Fruit fly (Drosophila melanogaster): ENCODE data around the gene Myb.

The Myb gene

DNA sequence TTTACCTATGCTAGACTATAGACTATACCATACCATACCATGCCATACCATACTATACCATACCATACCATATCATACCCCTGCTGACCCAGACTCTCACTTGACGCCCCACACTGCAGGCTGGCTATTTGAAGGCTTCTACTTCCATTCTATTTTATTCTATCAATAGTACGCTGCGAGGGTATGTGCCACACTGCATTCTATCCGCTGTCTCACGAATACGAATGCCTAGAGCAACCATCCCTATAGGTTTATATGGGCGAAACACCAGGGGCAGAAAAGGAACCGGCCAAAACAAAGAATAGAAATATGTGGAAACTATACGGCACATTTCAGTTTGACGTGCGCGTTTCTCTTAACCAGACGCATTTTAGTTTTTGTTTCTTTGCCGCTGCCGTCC, 39.8 kb downstream of the Myb start:
- no peak for TF ChIP-seq noc (tag; optimal IDR thresholded peaks at IDR 0.05)

DNA sequence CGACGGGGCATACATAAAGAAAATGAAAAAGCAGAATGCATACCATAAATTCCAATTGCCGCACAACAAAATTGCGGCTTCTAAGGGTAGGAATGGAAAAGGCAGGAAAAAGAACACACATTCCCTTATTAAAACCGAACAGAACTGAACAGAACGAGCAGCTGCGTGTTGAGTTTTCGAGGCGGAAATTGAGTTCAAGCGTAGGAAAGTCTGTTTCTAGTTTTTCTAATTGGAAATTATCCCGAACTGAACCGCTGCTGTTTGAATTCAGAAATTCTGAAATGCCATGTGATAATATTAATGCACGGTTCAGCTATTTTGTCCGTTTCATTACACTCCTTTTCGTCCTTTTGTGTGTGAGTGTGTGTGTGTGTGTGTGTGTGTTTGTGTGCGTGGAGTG, 40.7 kb downstream of the Myb start:
- no peak for TF ChIP-seq noc (tag; optimal IDR thresholded peaks at IDR 0.05)

DNA sequence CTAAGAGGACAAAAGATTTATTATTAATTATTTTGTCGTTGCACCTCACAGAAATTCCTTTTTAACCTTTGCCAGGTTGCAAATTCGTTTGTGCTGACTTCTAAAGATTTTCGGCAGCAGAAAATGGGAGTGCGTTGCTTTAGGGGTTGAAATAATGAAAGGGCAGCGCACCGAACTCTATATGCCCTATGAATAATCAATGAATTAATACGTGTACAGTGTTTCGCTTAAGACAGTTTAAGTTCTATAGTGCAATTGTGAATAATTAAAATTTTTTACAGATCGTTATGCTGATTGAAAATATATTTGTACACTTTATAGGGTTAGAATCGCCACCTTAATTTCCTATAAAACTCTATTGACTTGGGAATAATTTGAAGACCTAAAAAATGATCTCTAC, 41.5 kb downstream of the Myb start:
- TF ChIP-seq noc (tag; optimal IDR thresholded peaks at IDR 0.05): no peak

DNA sequence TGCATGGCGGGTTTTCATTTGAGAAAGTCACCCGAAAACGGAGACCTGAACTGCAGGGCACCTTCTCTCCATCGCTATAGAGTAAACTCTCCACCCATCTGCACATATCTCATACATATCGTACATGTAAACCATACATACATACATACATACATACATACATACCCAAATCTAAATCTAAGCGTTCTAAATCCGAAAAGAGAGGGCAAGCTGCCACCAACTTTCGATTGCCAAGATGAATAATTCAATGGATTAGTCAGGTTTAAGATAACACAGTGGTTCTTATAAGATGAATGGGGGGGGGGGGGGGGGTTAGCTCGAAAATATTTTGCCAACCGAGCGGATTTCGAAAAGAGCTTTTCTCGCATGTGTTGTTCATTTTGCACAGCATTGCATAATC, 43.1 kb downstream of the Myb start:
- no peak for TF ChIP-seq noc (tag; optimal IDR thresholded peaks at IDR 0.05)

DNA sequence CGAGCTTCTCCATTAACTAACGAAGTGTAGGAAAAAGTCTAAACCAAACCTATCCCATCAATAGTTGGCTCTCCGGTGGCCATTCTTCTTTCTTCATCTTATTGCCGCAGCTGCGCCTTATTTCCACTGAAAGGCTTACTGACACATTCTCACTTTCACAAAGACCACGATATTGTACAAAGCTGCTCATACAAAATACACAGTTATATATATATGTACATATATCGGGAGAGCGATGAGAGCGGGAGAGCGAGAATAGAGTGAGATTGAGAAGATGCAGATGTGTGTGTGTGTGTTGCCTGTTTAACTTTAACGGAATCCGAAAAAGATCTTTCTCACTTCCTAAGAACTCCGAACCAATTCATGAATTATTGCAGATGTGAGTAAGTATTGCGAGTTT, 44.4 kb downstream of the Myb start:
- TF ChIP-seq noc (tag; optimal IDR thresholded peaks at IDR 0.05): no peak

DNA sequence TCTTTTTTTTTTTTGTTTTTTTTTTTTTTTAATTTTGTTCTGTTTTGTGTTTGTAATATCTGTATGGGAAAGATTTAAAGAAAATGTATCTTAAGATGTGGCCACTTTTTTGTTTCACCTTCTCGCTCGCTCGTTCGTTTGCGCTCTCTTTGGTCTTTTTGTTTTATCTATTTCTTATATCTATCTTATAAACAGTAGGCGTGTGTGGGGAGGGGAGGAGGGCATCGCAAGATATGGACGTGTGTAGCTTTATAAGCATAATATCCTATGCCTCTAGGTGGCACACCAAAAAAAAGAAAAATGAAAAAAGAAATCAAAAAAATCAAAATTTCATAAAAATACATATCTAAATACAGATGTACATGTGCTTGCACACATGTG, 45.0 kb downstream of the Myb start:
- TF ChIP-seq noc (tag; optimal IDR thresholded peaks at IDR 0.05): no peak

DNA sequence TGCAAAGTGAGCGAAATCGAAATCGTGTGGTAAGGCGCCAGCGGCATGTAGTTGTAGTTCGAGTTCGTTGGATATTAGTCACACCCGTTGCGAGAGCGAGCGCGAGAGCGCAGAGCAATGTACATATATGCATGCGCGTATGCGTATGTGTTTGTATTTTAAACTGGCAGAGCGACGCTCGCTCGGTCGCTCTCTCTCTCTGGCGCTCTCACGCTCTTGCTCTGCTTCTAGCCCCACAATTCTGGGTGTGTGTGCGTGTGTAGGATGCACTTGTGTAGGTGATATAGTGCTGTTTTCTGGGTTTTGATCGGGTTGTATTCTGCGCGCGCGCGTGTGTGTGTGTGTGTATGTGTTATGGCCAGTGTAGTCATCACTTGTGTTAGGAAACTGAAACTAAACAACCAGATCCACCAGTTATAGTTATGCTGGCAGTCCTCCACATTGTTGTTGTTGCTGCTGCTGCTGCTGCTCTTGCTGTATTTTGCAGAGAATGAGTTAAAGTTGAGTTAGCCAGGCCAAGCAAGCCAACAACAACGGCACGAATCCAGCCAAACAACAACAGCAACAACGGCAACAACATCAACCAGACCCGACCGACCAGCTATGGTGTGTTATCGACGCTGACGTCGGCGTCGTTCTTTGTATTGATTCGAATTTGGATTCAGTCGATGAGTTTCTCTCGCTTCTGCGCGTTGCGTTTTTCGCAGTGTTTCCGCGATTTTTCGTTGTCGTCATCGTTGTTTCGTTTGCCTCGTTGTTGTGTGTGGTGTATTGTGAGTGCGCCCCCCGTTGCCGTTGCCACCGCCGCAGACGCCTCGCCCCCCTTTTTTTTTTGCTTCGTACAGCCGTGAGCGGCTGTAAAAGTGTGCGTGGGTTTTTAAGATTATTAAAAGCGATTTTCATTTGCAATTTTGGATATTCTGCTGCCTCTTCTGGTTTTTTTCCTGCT, 45.7 kb downstream of the Myb start:
- peak; percentile 46 for TF ChIP-seq noc (tag; optimal IDR thresholded peaks at IDR 0.05)

DNA sequence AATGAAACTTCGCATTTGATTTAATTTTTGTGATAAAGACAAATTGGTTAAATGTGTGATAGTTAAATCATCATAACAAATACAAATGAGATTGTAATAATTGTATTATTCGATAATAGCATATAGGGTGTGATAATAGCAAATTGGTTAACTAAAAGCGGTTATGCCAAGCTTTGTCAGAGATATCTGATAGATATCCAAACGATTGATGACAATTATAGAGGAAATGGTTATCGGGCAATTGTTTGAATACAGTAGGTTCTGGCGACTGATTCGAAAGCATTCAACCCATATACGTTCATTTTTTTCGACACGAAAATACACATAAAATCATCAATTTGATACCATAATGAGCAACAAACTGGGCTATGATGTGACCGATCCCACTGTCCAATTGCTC, 48.4 kb downstream of the Myb start, which contains the start of gene CG8509:
CG8509 (plus strand) TSS at position 301 of the 400 bp plus-strand sequence.
- no peak for TF ChIP-seq noc (tag; optimal IDR thresholded peaks at IDR 0.05)

DNA sequence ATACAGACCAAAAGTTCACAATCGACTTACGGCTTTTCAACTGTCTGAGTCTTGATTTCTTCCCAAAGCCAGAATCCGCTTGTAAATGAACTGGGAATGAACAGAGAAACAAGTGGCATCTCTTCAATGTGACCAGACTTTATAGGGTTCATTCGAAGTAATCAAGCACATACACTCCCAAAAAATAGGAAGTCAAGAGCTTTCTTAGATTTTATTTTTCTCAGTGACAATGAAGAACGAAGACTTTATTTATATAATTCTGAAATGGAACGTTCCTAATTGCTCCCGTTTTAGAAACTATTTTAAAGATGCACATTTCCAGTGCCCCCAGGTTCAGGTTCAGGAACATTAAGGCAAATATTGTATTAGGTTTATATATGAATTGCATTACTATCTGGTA, 49.7 kb downstream of the Myb start:
- no peak for TF ChIP-seq noc (tag; optimal IDR thresholded peaks at IDR 0.05)

DNA sequence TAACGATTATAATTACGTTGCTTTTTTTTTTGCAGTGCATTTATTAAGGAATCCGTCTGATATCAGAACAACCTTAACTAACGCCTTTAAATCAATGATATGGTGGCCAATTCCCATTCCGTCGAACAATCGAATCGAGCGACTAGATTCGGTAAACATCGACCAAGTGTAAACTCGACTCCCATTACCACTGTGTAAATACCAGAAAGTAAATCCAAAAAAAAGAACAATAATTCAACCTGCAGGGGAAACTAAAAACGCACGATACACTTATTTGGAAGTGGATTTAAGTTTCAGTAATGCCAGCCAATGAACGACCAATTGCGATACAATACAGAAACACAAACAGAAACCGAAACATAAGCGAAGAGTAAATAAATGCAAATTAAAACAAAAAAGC, 52.1 kb downstream of the Myb start:
- TF ChIP-seq noc (tag; optimal IDR thresholded peaks at IDR 0.05): no peak
